Worm (Caenorhabditis elegans) whole organism, early embryonic: ENCODE results near the gene bath-46.

Experiments used
- ama-1 ChIP-seq: fragments of 150-350 bp; optimal IDR thresholded peaks from 2 replicates; lab custom pipeline; 2014
- ets-7 ChIP-seq: sonication (generic microtip); optimal IDR thresholded peaks from 2 replicates; lab custom pipeline; 2016; ENCODE audit warnings: missing genotype, missing genetic modification characterization, missing compliant biosample characterization
- hmg-4 ChIP-seq: fragments of 200-800 bp; sonication (Bioruptor generic); optimal IDR thresholded peaks from 2 replicates; lab custom pipeline; 2018; ENCODE audit warnings: mild to moderate bottlenecking, missing genetic modification characterization, missing compliant biosample characterization
- hnd-1 ChIP-seq: sonication (generic microtip); optimal IDR thresholded peaks from 2 replicates; lab custom pipeline; 2016; ENCODE audit warnings: missing genetic modification characterization, missing compliant biosample characterization
- tra-4 ChIP-seq: sonication (generic microtip); optimal IDR thresholded peaks from 2 replicates; lab custom pipeline; 2017; ENCODE audit warnings: missing genetic modification characterization, missing compliant biosample characterization

ce11 chrII:1576772-1577171 lies 20.9 kb upstream of the bath-46 start:
- TF ChIP-seq hmg-4 (GFP tag; lab: Kevin White, UChicago) (no peak), ama-1 (no peak), tra-4 (tag; lab: Kevin White, UChicago) (no peak), hnd-1 (no peak), ets-7 (no peak)
